Worm (Caenorhabditis elegans) whole organism, midembryonic: Measurements from ENCODE around the gene snb-5.

ENCODE experiments used
- T22C8.4 ChIP-seq: fragments of 200-800 bp; sonication (Bioruptor generic); IDR thresholded peaks from 2 replicates; pipeline ENCODE4 v1.3.6; 2022; ENCODE audit warnings: missing genetic modification characterization, missing compliant biosample characterization
- cog-1 ChIP-seq: sonication (generic microtip); optimal IDR thresholded peaks from 2 replicates; lab custom pipeline; 2016; ENCODE audit warnings: missing genetic modification characterization, missing compliant biosample characterization
- flt-1 ChIP-seq: fragments of 200-800 bp; sonication (Bioruptor generic); IDR thresholded peaks from 2 replicates; pipeline ENCODE4 v1.3.6; 2022; ENCODE audit warnings: missing genetic modification characterization, missing compliant biosample characterization
- klf-2 ChIP-seq: fragments of 200-800 bp; sonication (Bioruptor generic); conservative IDR thresholded peaks from 2 replicates; pipeline ENCODE4 v1.3.6; 2022; ENCODE audit warnings: missing genetic modification reagents, missing genetic modification characterization, missing compliant biosample characterization
- med-1 ChIP-seq: sonication (generic microtip); optimal IDR thresholded peaks from 2 replicates; lab custom pipeline; 2017; ENCODE audit warnings: missing genetic modification characterization, mild to moderate bottlenecking, missing compliant biosample characterization, antibody characterized with exemption, missing genetic modification reagents; ENCODE audit not compliant: insufficient read depth
- ref-1 ChIP-seq: fragments of 200-800 bp; sonication (Bioruptor generic); conservative IDR thresholded peaks from 2 replicates; pipeline ENCODE4 v1.3.6; 2022; ENCODE audit warnings: missing genetic modification reagents, missing genetic modification characterization, missing compliant biosample characterization
- tab-1 ChIP-seq: fragments of 200-800 bp; sonication (Bioruptor generic); IDR thresholded peaks from 2 replicates; pipeline ENCODE4 v1.3.6; 2022; ENCODE audit warnings: missing genetic modification characterization, missing compliant biosample characterization
- ztf-23 ChIP-seq: fragments of 200-800 bp; sonication (Bioruptor generic); IDR thresholded peaks from 2 replicates; pipeline ENCODE4 v1.3.6; 2022; ENCODE audit warnings: missing genetic modification reagents, missing genetic modification characterization, missing compliant biosample characterization
- ztf-29 ChIP-seq: fragments of 200-800 bp; sonication (Bioruptor generic); IDR thresholded peaks from 2 replicates; pipeline ENCODE4 v1.3.6; 2022; ENCODE audit warnings: missing genetic modification reagents, missing genetic modification characterization, missing compliant biosample characterization

Gene snb-5

ce11 chrIII:8172609-8173133 is 30.2 kb upstream of the snb-5 start:
- TF ChIP-seq med-1 (GFP tag; lab: Kevin White, UChicago) = no peak
- TF ChIP-seq flt-1 (GFP tag; lab: Robert Waterston, UW) = no peak

- TF ChIP-seq cog-1 (tag; lab: Kevin White, UChicago) (no peak), ztf-29 (GFP tag; lab: Robert Waterston, UW) (no peak), klf-2 (GFP tag; lab: Robert Waterston, UW) (no peak), T22C8.4 (GFP tag; lab: Robert Waterston, UW) (no peak), ref-1 (no peak), flt-1 (GFP tag; lab: Robert Waterston, UW) (no peak)
Measured at ce11 chrIII:8175263-8175662, 27.6 kb upstream of the snb-5 start.

- TF ChIP-seq cog-1 (tag; lab: Kevin White, UChicago) = no peak
- TF ChIP-seq T22C8.4 (GFP tag; lab: Robert Waterston, UW) = no peak
- TF ChIP-seq med-1 (GFP tag; lab: Kevin White, UChicago) = no peak
- no peak for TF ChIP-seq ztf-29 (GFP tag; lab: Robert Waterston, UW)
- TF ChIP-seq flt-1 (GFP tag; lab: Robert Waterston, UW) = no peak
- no peak for TF ChIP-seq ref-1
- no peak for TF ChIP-seq klf-2 (GFP tag; lab: Robert Waterston, UW)
- no peak for TF ChIP-seq ztf-23 (GFP tag; lab: Robert Waterston, UW)
- no peak for TF ChIP-seq tab-1
Measured at ce11 chrIII:8176265-8176664, 26.6 kb upstream of the snb-5 start, which contains the start of gene C50C3.12. Gene C50C3.12, plus strand, starts transcription at chrIII:8176565.

ce11 chrIII:8178924-8179323 is 23.9 kb upstream of the snb-5 start, which contains the start of gene C50C3.5:
Gene C50C3.5, plus strand, starts transcription at chrIII:8179224.
- TF ChIP-seq med-1 (GFP tag; lab: Kevin White, UChicago) (no peak), klf-2 (GFP tag; lab: Robert Waterston, UW) (no peak), cog-1 (tag; lab: Kevin White, UChicago) (no peak), ref-1 (no peak), ztf-29 (GFP tag; lab: Robert Waterston, UW) (no peak), tab-1 (no peak), T22C8.4 (GFP tag; lab: Robert Waterston, UW) (no peak), ztf-23 (GFP tag; lab: Robert Waterston, UW) (no peak), flt-1 (GFP tag; lab: Robert Waterston, UW) (no peak)

ce11 chrIII:8181581-8181980 is 21.3 kb upstream of the snb-5 start, which contains the start of gene spc-2:
Gene spc-2, plus strand, starts transcription at chrIII:8181881.
- no peak for TF ChIP-seq tab-1
- TF ChIP-seq T22C8.4 (GFP tag; lab: Robert Waterston, UW) = no peak
- no peak for TF ChIP-seq cog-1 (tag; lab: Kevin White, UChicago)
- TF ChIP-seq ztf-29 (GFP tag; lab: Robert Waterston, UW) = no peak
- TF ChIP-seq ref-1 = no peak
- no peak for TF ChIP-seq med-1 (GFP tag; lab: Kevin White, UChicago)
- no peak for TF ChIP-seq flt-1 (GFP tag; lab: Robert Waterston, UW)
- TF ChIP-seq ztf-23 (GFP tag; lab: Robert Waterston, UW) = no peak
- no peak for TF ChIP-seq klf-2 (GFP tag; lab: Robert Waterston, UW)

ce11 chrIII:8182573-8182972 is 20.3 kb upstream of the snb-5 start:
- TF ChIP-seq ztf-23 (GFP tag; lab: Robert Waterston, UW) (no peak), flt-1 (GFP tag; lab: Robert Waterston, UW) (no peak), klf-2 (GFP tag; lab: Robert Waterston, UW) (no peak), ref-1 (no peak), cog-1 (tag; lab: Kevin White, UChicago) (no peak), ztf-29 (GFP tag; lab: Robert Waterston, UW) (no peak), T22C8.4 (GFP tag; lab: Robert Waterston, UW) (no peak), med-1 (GFP tag; lab: Kevin White, UChicago) (no peak), tab-1 (no peak)

- TF ChIP-seq ztf-23 (GFP tag; lab: Robert Waterston, UW) (no peak), cog-1 (tag; lab: Kevin White, UChicago) (no peak), med-1 (GFP tag; lab: Kevin White, UChicago) (no peak), ztf-29 (GFP tag; lab: Robert Waterston, UW) (no peak), tab-1 (no peak), T22C8.4 (GFP tag; lab: Robert Waterston, UW) (no peak), klf-2 (GFP tag; lab: Robert Waterston, UW) (no peak), flt-1 (GFP tag; lab: Robert Waterston, UW) (no peak), ref-1 (no peak)
Measured at ce11 chrIII:8185130-8185529, 17.7 kb upstream of the snb-5 start.

ce11 chrIII:8190505-8190904 is 12.3 kb upstream of the snb-5 start, which contains the start of gene C50C3.19:
Gene C50C3.19, plus strand, starts transcription at chrIII:8190805.
- TF ChIP-seq cog-1 (tag; lab: Kevin White, UChicago) (no peak), ztf-23 (GFP tag; lab: Robert Waterston, UW) (no peak), flt-1 (GFP tag; lab: Robert Waterston, UW) (no peak), tab-1 (no peak), ref-1 (no peak), ztf-29 (GFP tag; lab: Robert Waterston, UW) (no peak), klf-2 (GFP tag; lab: Robert Waterston, UW) (no peak)

ce11 chrIII:8191695-8192094 is 11.2 kb upstream of the snb-5 start, which contains the start of gene C50C3.1:
Gene C50C3.1, plus strand, starts transcription at chrIII:8191995.
- TF ChIP-seq flt-1 (GFP tag; lab: Robert Waterston, UW) (no peak), tab-1 (no peak), ztf-29 (GFP tag; lab: Robert Waterston, UW) (no peak), cog-1 (tag; lab: Kevin White, UChicago) (no peak), T22C8.4 (GFP tag; lab: Robert Waterston, UW) (no peak), ztf-23 (GFP tag; lab: Robert Waterston, UW) (no peak), klf-2 (GFP tag; lab: Robert Waterston, UW) (no peak), ref-1 (no peak), med-1 (GFP tag; lab: Kevin White, UChicago) (no peak)
